Worm (Caenorhabditis elegans) whole organism, midembryonic: ENCODE measurements around the gene gst-36.

Experiments used
- T22C8.4 ChIP-seq: fragments of 200-800 bp; sonication (Bioruptor generic); IDR thresholded peaks from 2 replicates; pipeline ENCODE4 v1.3.6; 2022; ENCODE audit warnings: missing genetic modification characterization, missing compliant biosample characterization
- cog-1 ChIP-seq: sonication (generic microtip); optimal IDR thresholded peaks from 2 replicates; lab custom pipeline; 2016; ENCODE audit warnings: missing genetic modification characterization, missing compliant biosample characterization
- flt-1 ChIP-seq: fragments of 200-800 bp; sonication (Bioruptor generic); IDR thresholded peaks from 2 replicates; pipeline ENCODE4 v1.3.6; 2022; ENCODE audit warnings: missing genetic modification characterization, missing compliant biosample characterization
- klf-2 ChIP-seq: fragments of 200-800 bp; sonication (Bioruptor generic); conservative IDR thresholded peaks from 2 replicates; pipeline ENCODE4 v1.3.6; 2022; ENCODE audit warnings: missing genetic modification reagents, missing genetic modification characterization, missing compliant biosample characterization
- med-1 ChIP-seq: sonication (generic microtip); optimal IDR thresholded peaks from 2 replicates; lab custom pipeline; 2017; ENCODE audit warnings: missing genetic modification characterization, mild to moderate bottlenecking, missing compliant biosample characterization, antibody characterized with exemption, missing genetic modification reagents; ENCODE audit not compliant: insufficient read depth
- ref-1 ChIP-seq: fragments of 200-800 bp; sonication (Bioruptor generic); conservative IDR thresholded peaks from 2 replicates; pipeline ENCODE4 v1.3.6; 2022; ENCODE audit warnings: missing genetic modification reagents, missing genetic modification characterization, missing compliant biosample characterization
- tab-1 ChIP-seq: fragments of 200-800 bp; sonication (Bioruptor generic); IDR thresholded peaks from 2 replicates; pipeline ENCODE4 v1.3.6; 2022; ENCODE audit warnings: missing genetic modification characterization, missing compliant biosample characterization
- ztf-23 ChIP-seq: fragments of 200-800 bp; sonication (Bioruptor generic); IDR thresholded peaks from 2 replicates; pipeline ENCODE4 v1.3.6; 2022; ENCODE audit warnings: missing genetic modification reagents, missing genetic modification characterization, missing compliant biosample characterization
- ztf-29 ChIP-seq: fragments of 200-800 bp; sonication (Bioruptor generic); IDR thresholded peaks from 2 replicates; pipeline ENCODE4 v1.3.6; 2022; ENCODE audit warnings: missing genetic modification reagents, missing genetic modification characterization, missing compliant biosample characterization

The gst-36 gene

ce11 chrX:9814132-9814811, 48.5 kb downstream of the gst-36 start:
- TF ChIP-seq klf-2 (GFP tag; lab: Robert Waterston, UW) (no peak), cog-1 (no peak), ref-1 (GFP tag; lab: Robert Waterston, UW) (no peak), tab-1 (GFP tag; lab: Robert Waterston, UW) (no peak), ztf-23 (GFP tag; lab: Robert Waterston, UW) (no peak), ztf-29 (GFP tag; lab: Robert Waterston, UW) (no peak), T22C8.4 (GFP tag; lab: Robert Waterston, UW) (no peak), med-1 (GFP tag; lab: Kevin White, UChicago) (no peak), flt-1 (no peak)
